Fruit fly (Drosophila melanogaster) whole organism, wandering third instar larva: ENCODE results near the gene spz3.

Source experiments
- CrebA ChIP-seq: fragments of 200-800 bp; sonication (Bioruptor generic); optimal IDR thresholded peaks from 2 replicates; lab custom pipeline; 2016; ENCODE audit warnings: missing biosample characterization, mild to moderate bottlenecking, missing genetic modification characterization, borderline replicate concordance
- GATAd ChIP-seq: sonication (Bioruptor generic); optimal IDR thresholded peaks from 2 replicates; lab custom pipeline; 2016; ENCODE audit warnings: missing biosample characterization, missing genetic modification characterization
- Sp1 ChIP-seq: fragments of 200-800 bp; sonication (Bioruptor generic); optimal IDR thresholded peaks from 3 replicates; lab custom pipeline; 2019; ENCODE audit warnings: missing biosample characterization, mild to moderate bottlenecking, missing genetic modification characterization, moderate library complexity
- brk ChIP-seq: fragments of 200-800 bp; sonication (Bioruptor generic); optimal IDR thresholded peaks from 2 replicates; lab custom pipeline; 2016; ENCODE audit warnings: missing biosample characterization, mild to moderate bottlenecking, missing genetic modification characterization
- foxo ChIP-seq, 2 experiments: fragments of 200-800 bp; sonication (Bioruptor generic); optimal IDR thresholded peaks; 2 replicates in 1 of 2; 3 replicates in 1 of 2; lab custom pipeline; 2016 to 2017; ENCODE audit warnings: missing biosample characterization in 2 of 2, missing genetic modification characterization in 2 of 2
- psq ChIP-seq: fragments of 200-800 bp; sonication (Bioruptor generic); optimal IDR thresholded peaks from 3 replicates; lab custom pipeline; 2017; ENCODE audit warnings: missing biosample characterization, mild to moderate bottlenecking, missing genetic modification characterization, moderate library complexity
- usp ChIP-seq: fragments of >200 bp; optimal IDR thresholded peaks from 2 replicates; lab custom pipeline; 2017; ENCODE audit warnings: missing biosample characterization, missing genetic modification characterization

- TF ChIP-seq brk (GFP tag; lab: Kevin White, UChicago) (no peak), psq (no peak), usp (no peak), foxo (GFP tag; optimal IDR thresholded peaks at IDR 0.05; lab: Kevin White, UChicago) (no peak), CrebA (GFP tag; lab: Kevin White, UChicago) (no peak), GATAd (GFP tag; lab: Kevin White, UChicago) (no peak), Sp1 (GFP tag; lab: Kevin White, UChicago) (no peak)
Observed at dm6 chr2L:7871332-7871731, 8.0 kb downstream of the spz3 start, which contains the start of gene Proc.
